Worm (Caenorhabditis elegans) whole organism, L1 larva: ENCODE results near the gene lin-48.

Experiments used
- C04F5.9 ChIP-seq: sonication (generic microtip); optimal IDR thresholded peaks from 2 replicates; lab custom pipeline; 2016; ENCODE audit warnings: missing genetic modification characterization, missing compliant biosample characterization
- C16A3.4 ChIP-seq: fragments of 150-350 bp; optimal IDR thresholded peaks from 2 replicates; lab custom pipeline; 2014; ENCODE audit warnings: missing biosample characterization, missing genetic modification characterization
- C34B4.2 ChIP-seq: sonication (generic microtip); optimal IDR thresholded peaks from 2 replicates; lab custom pipeline; 2017; ENCODE audit warnings: mild to moderate bottlenecking, missing genetic modification characterization, missing compliant biosample characterization
- alr-1 ChIP-seq: fragments of 200-800 bp; sonication (Bioruptor generic); optimal IDR thresholded peaks from 2 replicates; lab custom pipeline; 2018; ENCODE audit warnings: borderline replicate concordance, mild to moderate bottlenecking, missing genetic modification characterization, missing compliant biosample characterization
- blmp-1 ChIP-seq: fragments of 150-350 bp; optimal IDR thresholded peaks from 2 replicates; lab custom pipeline; 2014; ENCODE audit warnings: missing biosample characterization, missing genetic modification characterization
- ceh-82 ChIP-seq, 3 experiments: fragments of 150-350 bp in 1 of 3; sonication (generic microtip) in 2 of 3; optimal IDR thresholded peaks; 2 replicates each; lab custom pipeline; 2014 to 2017; ENCODE audit warnings: missing biosample characterization in 3 of 3, missing genetic modification characterization in 3 of 3
- dpl-1 ChIP-seq, 3 experiments: fragments of 150-350 bp in 2 of 3; sonication (generic microtip) in 1 of 3; optimal IDR thresholded peaks; 2 replicates each; lab custom pipeline; 2014 to 2017; ENCODE audit warnings: missing biosample characterization in 3 of 3, missing genetic modification characterization in 3 of 3, missing genetic modification reagents in 3 of 3
- dsc-1 ChIP-seq: sonication (generic microtip); optimal IDR thresholded peaks from 2 replicates; lab custom pipeline; 2016; ENCODE audit warnings: mild to moderate bottlenecking, missing genetic modification characterization, missing compliant biosample characterization
- efl-1 ChIP-seq, 4 experiments: fragments of 150-350 bp; optimal IDR thresholded peaks in 3 of 4; peaks in 1 of 4; 1 replicate in 1 of 4; 2 replicates in 3 of 4; lab custom pipeline; 2014; ENCODE audit warnings: missing biosample characterization in 2 of 4, missing genetic modification characterization in 2 of 4, missing genetic modification reagents in 2 of 4
- egl-13 ChIP-seq: sonication (generic microtip); optimal IDR thresholded peaks from 2 replicates; lab custom pipeline; 2016; ENCODE audit warnings: missing genotype, missing genetic modification reagents, missing genetic modification characterization, missing compliant biosample characterization
- egl-27 ChIP-seq, 2 experiments: fragments of 150-350 bp in 1 of 2; sonication (generic microtip); optimal IDR thresholded peaks; 3 replicates each; lab custom pipeline; 2017 to 2018; ENCODE audit warnings: missing biosample characterization in 2 of 2, missing genetic modification characterization in 2 of 2, missing genetic modification reagents in 2 of 2
- fkh-10 ChIP-seq: sonication (generic microtip); optimal IDR thresholded peaks from 2 replicates; lab custom pipeline; 2017; ENCODE audit warnings: missing biosample characterization, missing genetic modification reagents, missing genetic modification characterization
- fkh-4 ChIP-seq: sonication (generic microtip); optimal IDR thresholded peaks from 2 replicates; lab custom pipeline; 2016; ENCODE audit warnings: missing compliant biosample characterization, missing genetic modification characterization, borderline replicate concordance
- grh-1 ChIP-seq: fragments of 200-800 bp; sonication (Bioruptor generic); IDR thresholded peaks from 2 replicates; pipeline ENCODE4 v1.3.6; 2022; ENCODE audit warnings: missing genetic modification reagents, missing genetic modification characterization, missing compliant biosample characterization
- hlh-4 ChIP-seq: sonication (generic microtip); optimal IDR thresholded peaks from 2 replicates; lab custom pipeline; 2016; ENCODE audit warnings: mild to moderate bottlenecking, missing genetic modification characterization, missing compliant biosample characterization
- hpl-2 ChIP-seq: fragments of 150-350 bp; optimal IDR thresholded peaks from 2 replicates; lab custom pipeline; 2014; ENCODE audit warnings: missing biosample characterization, missing genetic modification reagents, missing genetic modification characterization
- irx-1 ChIP-seq: sonication (generic microtip); optimal IDR thresholded peaks from 2 replicates; lab custom pipeline; 2016; ENCODE audit warnings: missing genetic modification characterization, missing compliant biosample characterization
- isw-1 ChIP-seq: fragments of 200-800 bp; sonication (Bioruptor generic); IDR thresholded peaks from 2 replicates; pipeline ENCODE4 v1.3.6; 2022; ENCODE audit warnings: missing genetic modification characterization, missing compliant biosample characterization
- lin-13 ChIP-seq: fragments of 150-350 bp; optimal IDR thresholded peaks from 2 replicates; lab custom pipeline; 2014; ENCODE audit warnings: missing biosample characterization, missing genetic modification reagents, missing genetic modification characterization
- lin-14 ChIP-seq: fragments of 200-800 bp; sonication (Bioruptor generic); optimal IDR thresholded peaks from 2 replicates; lab custom pipeline; 2018; ENCODE audit warnings: mild to moderate bottlenecking, missing genetic modification characterization, moderate library complexity, missing compliant biosample characterization
- lir-3 ChIP-seq: sonication (generic microtip); optimal IDR thresholded peaks from 2 replicates; lab custom pipeline; 2016; ENCODE audit warnings: mild to moderate bottlenecking, missing genetic modification characterization, moderate library complexity, missing compliant biosample characterization; ENCODE audit not compliant: poor library complexity
- lsy-2 ChIP-seq, 2 experiments: fragments of 150-350 bp; optimal IDR thresholded peaks; 2 replicates each; lab custom pipeline; 2014; ENCODE audit warnings: missing biosample characterization in 2 of 2, missing genetic modification characterization in 2 of 2
- mdl-1 ChIP-seq, 2 experiments: fragments of 150-350 bp; optimal IDR thresholded peaks; 2 replicates each; lab custom pipeline; 2014 to 2017; ENCODE audit warnings: missing biosample characterization in 2 of 2, missing genetic modification characterization in 2 of 2, inconsistent platforms in 1 of 2
- nhr-11 ChIP-seq: fragments of 150-350 bp; optimal IDR thresholded peaks from 2 replicates; lab custom pipeline; 2014; ENCODE audit warnings: missing biosample characterization, missing genetic modification characterization
- nhr-237 ChIP-seq: fragments of 150-350 bp; optimal IDR thresholded peaks from 2 replicates; lab custom pipeline; 2014; ENCODE audit warnings: missing biosample characterization, missing genetic modification characterization
- nhr-28 ChIP-seq: fragments of 150-350 bp; optimal IDR thresholded peaks from 2 replicates; lab custom pipeline; 2014; ENCODE audit warnings: missing biosample characterization, missing genetic modification characterization
- nhr-71 ChIP-seq: sonication (generic microtip); optimal IDR thresholded peaks from 2 replicates; lab custom pipeline; 2016; ENCODE audit warnings: mild to moderate bottlenecking, missing genetic modification characterization, moderate library complexity, missing compliant biosample characterization
- nhr-76 ChIP-seq: sonication (generic microtip); optimal IDR thresholded peaks from 2 replicates; lab custom pipeline; 2017; ENCODE audit warnings: missing biosample characterization, missing genetic modification characterization
- nhr-85 ChIP-seq: sonication (generic microtip); peaks from one replicate; lab custom pipeline; 2016; ENCODE audit warnings: missing genetic modification characterization, inconsistent platforms, missing compliant biosample characterization
- pag-3 ChIP-seq: sonication (generic microtip); optimal IDR thresholded peaks from 2 replicates; lab custom pipeline; 2017; ENCODE audit warnings: missing genetic modification characterization, mild to moderate bottlenecking, missing compliant biosample characterization, antibody characterized with exemption, borderline replicate concordance; ENCODE audit not compliant: insufficient read depth
- pax-3 ChIP-seq: fragments of 200-800 bp; sonication (Bioruptor generic); optimal IDR thresholded peaks from 2 replicates; lab custom pipeline; 2018; ENCODE audit warnings: mild to moderate bottlenecking, missing genetic modification characterization, moderate library complexity, missing compliant biosample characterization
- rnt-1 ChIP-seq: sonication (generic microtip); optimal IDR thresholded peaks from 2 replicates; lab custom pipeline; 2016; ENCODE audit warnings: mild to moderate bottlenecking, missing genetic modification characterization, moderate library complexity, missing compliant biosample characterization
- snu-23 ChIP-seq: sonication (generic microtip); optimal IDR thresholded peaks from 2 replicates; lab custom pipeline; 2016; ENCODE audit warnings: missing genetic modification characterization, missing compliant biosample characterization
- sptf-1 ChIP-seq: fragments of 150-350 bp; optimal IDR thresholded peaks from 2 replicates; lab custom pipeline; 2014; ENCODE audit warnings: missing biosample characterization, missing genetic modification characterization
- tlp-1 ChIP-seq: fragments of 150-350 bp; optimal IDR thresholded peaks from 2 replicates; lab custom pipeline; 2014; ENCODE audit warnings: missing biosample characterization, missing genetic modification characterization
- unc-130 ChIP-seq: fragments of 150-350 bp; optimal IDR thresholded peaks from 2 replicates; lab custom pipeline; 2017; ENCODE audit warnings: missing biosample characterization, missing genetic modification characterization, inconsistent platforms
- unc-62 ChIP-seq: fragments of 150-350 bp; optimal IDR thresholded peaks from 2 replicates; lab custom pipeline; 2014; ENCODE audit warnings: missing biosample characterization, missing genetic modification reagents, missing genetic modification characterization
- unc-86 ChIP-seq: sonication (generic microtip); optimal IDR thresholded peaks from 2 replicates; lab custom pipeline; 2016; ENCODE audit warnings: missing genetic modification characterization, missing compliant biosample characterization
- unc-98 ChIP-seq: fragments of 200-800 bp; sonication (Bioruptor generic); IDR thresholded peaks from 2 replicates; pipeline ENCODE4 v1.3.6; 2022; ENCODE audit warnings: missing genetic modification characterization, missing compliant biosample characterization
- vab-15 ChIP-seq: sonication (generic microtip); optimal IDR thresholded peaks from 2 replicates; lab custom pipeline; 2017; ENCODE audit warnings: missing genotype, mild to moderate bottlenecking, missing genetic modification characterization, missing compliant biosample characterization
- xbp-1 ChIP-seq: sonication (generic microtip); optimal IDR thresholded peaks from 2 replicates; lab custom pipeline; 2016; ENCODE audit warnings: missing genetic modification characterization, missing compliant biosample characterization
- ztf-11 ChIP-seq, 2 experiments: sonication (generic microtip); optimal IDR thresholded peaks; 2 replicates each; lab custom pipeline; 2016 to 2017; ENCODE audit warnings: missing genetic modification characterization in 2 of 2, missing biosample characterization in 1 of 2, missing compliant biosample characterization in 1 of 2

Gene lin-48

DNA sequence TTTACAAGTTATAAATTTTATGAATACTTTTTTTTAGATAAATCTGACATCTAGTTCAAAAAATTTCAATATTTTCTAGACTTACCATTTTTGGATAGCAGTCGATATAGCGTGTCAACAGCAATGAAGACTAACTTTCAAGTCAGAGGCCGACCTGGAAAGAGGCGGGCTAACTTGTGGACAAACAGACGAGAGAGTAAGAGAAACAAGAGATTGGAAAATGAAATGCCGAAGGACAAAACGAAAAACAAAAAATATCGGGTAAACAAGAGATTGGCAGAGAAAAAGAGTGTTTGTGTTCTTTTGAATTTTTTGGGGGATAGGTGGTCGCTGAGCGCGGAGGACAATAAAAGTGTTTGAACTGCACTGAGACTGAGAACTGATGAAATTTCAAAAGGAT is 27.9 kb downstream of the lin-48 start, which contains the start of gene lec-4 (continued):
- TF ChIP-seq nhr-85 (peak; percentile 86), blmp-1 (tag; lab: Kevin White, UChicago) (peak; percentile 31), pag-3 (tag; lab: Kevin White, UChicago) (no peak), ceh-82 (tag; optimal IDR thresholded peaks at IDR 0.05; lab: Kevin White, UChicago) (peak in 1 of 3 experiments; percentile 28), lir-3 (tag; lab: Kevin White, UChicago) (no peak), nhr-28 (no peak), grh-1 (GFP tag; lab: Robert Waterston, UW) (no peak)

- TF ChIP-seq tlp-1 (tag; lab: Kevin White, UChicago) (no peak), mdl-1 (tag; optimal IDR thresholded peaks at IDR 0.05; lab: Kevin White, UChicago) (no peak), pax-3 (tag; lab: Kevin White, UChicago) (no peak), lin-14 (GFP tag; lab: Kevin White, UChicago) (peak; percentile 47), pag-3 (tag; lab: Kevin White, UChicago) (no peak), sptf-1 (tag; lab: Kevin White, UChicago) (no peak), ztf-11 (tag; optimal IDR thresholded peaks at IDR 0.05; lab: Kevin White, UChicago) (no peak), blmp-1 (tag; lab: Kevin White, UChicago) (no peak), irx-1 (tag; lab: Kevin White, UChicago) (no peak), C34B4.2 (tag; lab: Kevin White, UChicago) (no peak), unc-130 (tag; lab: Kevin White, UChicago) (no peak), egl-27 (tag; optimal IDR thresholded peaks at IDR 0.05; lab: Kevin White, UChicago) (no peak), C04F5.9 (tag; lab: Kevin White, UChicago) (no peak), vab-15 (tag; lab: Kevin White, UChicago) (no peak), efl-1 (optimal IDR thresholded peaks at IDR 0.05; lab: Kevin White, UChicago) (no peak), efl-1 (GFP tag; optimal IDR thresholded peaks at IDR 0.05 in 1 of 2; lab: Kevin White, UChicago) (no peak), alr-1 (tag; lab: Kevin White, UChicago) (no peak), fkh-4 (tag; lab: Kevin White, UChicago) (no peak), dpl-1 (GFP tag; optimal IDR thresholded peaks at IDR 0.05; lab: Kevin White, UChicago) (no peak), rnt-1 (tag; lab: Kevin White, UChicago) (peak; percentile 2), nhr-85 (peak; percentile 58), dsc-1 (no peak), fkh-10 (GFP tag; lab: Kevin White, UChicago) (no peak), hlh-4 (tag; lab: Kevin White, UChicago) (no peak), egl-13 (tag; lab: Kevin White, UChicago) (no peak)
These were observed 29.3 kb downstream of the lin-48 start for ce11 chrIII:3774550-3774949.

- TF ChIP-seq fkh-4 (tag; lab: Kevin White, UChicago) (no peak), nhr-71 (tag; lab: Kevin White, UChicago) (peak; percentile 58), unc-130 (tag; lab: Kevin White, UChicago) (peak; percentile 27), C16A3.4 (tag; lab: Kevin White, UChicago) (no peak), nhr-237 (no peak), unc-62 (no peak), pag-3 (tag; lab: Kevin White, UChicago) (no peak), nhr-28 (no peak), isw-1 (GFP tag; lab: Robert Waterston, UW) (no peak), hpl-2 (GFP tag; lab: Kevin White, UChicago) (no peak), xbp-1 (no peak), dsc-1 (no peak), lsy-2 (tag; optimal IDR thresholded peaks at IDR 0.05; lab: Kevin White, UChicago) (peak; percentile 8 to 20), lin-13 (GFP tag; lab: Kevin White, UChicago) (no peak), nhr-76 (tag; lab: Kevin White, UChicago) (no peak), efl-1 (optimal IDR thresholded peaks at IDR 0.05; lab: Kevin White, UChicago) (no peak), efl-1 (GFP tag; optimal IDR thresholded peaks at IDR 0.05 in 1 of 2; lab: Kevin White, UChicago) (no peak), vab-15 (tag; lab: Kevin White, UChicago) (no peak), rnt-1 (tag; lab: Kevin White, UChicago) (peak; percentile 66), nhr-11 (tag; lab: Kevin White, UChicago) (no peak), snu-23 (peak; percentile 21), lin-14 (GFP tag; lab: Kevin White, UChicago) (peak; percentile 52), unc-98 (GFP tag; lab: Robert Waterston, UW) (no peak), unc-86 (tag; lab: Kevin White, UChicago) (no peak), mdl-1 (tag; optimal IDR thresholded peaks at IDR 0.05; lab: Kevin White, UChicago) (peak in 1 of 2 experiments; percentile 46)
These were observed 36.6 kb downstream of the lin-48 start for ce11 chrIII:3781827-3782226.
